Worm (Caenorhabditis elegans) whole organism, late embryonic: Measurements from ENCODE around the gene bus-4.

ENCODE experiments used
- dmd-4 ChIP-seq: sonication (generic microtip); optimal IDR thresholded peaks from 2 replicates; lab custom pipeline; 2016; ENCODE audit warnings: borderline replicate concordance, missing genetic modification characterization, missing compliant biosample characterization
- dve-1 ChIP-seq: sonication (generic microtip); optimal IDR thresholded peaks from 2 replicates; lab custom pipeline; 2017; ENCODE audit warnings: antibody characterized with exemption, mild to moderate bottlenecking, missing genetic modification characterization, missing compliant biosample characterization
- lim-6 ChIP-seq: sonication (generic microtip); optimal IDR thresholded peaks from 2 replicates; lab custom pipeline; 2016; ENCODE audit warnings: missing genetic modification characterization, missing compliant biosample characterization
- nhr-11 ChIP-seq: fragments of 150-350 bp; optimal IDR thresholded peaks from 2 replicates; lab custom pipeline; 2014; ENCODE audit warnings: missing biosample characterization, missing genetic modification characterization
- pha-4 ChIP-seq: fragments of 150-350 bp; optimal IDR thresholded peaks from 2 replicates; lab custom pipeline; 2018; ENCODE audit warnings: missing biosample characterization, missing genetic modification reagents, missing genetic modification characterization
- syd-9 ChIP-seq: sonication (generic microtip); optimal IDR thresholded peaks from 2 replicates; lab custom pipeline; 2016; ENCODE audit warnings: mild to moderate bottlenecking, missing genetic modification characterization, moderate library complexity, missing compliant biosample characterization
- unc-3 ChIP-seq, 2 experiments: fragments of 200-800 bp in 1 of 2; sonication (Bioruptor generic) in 1 of 2; sonication (generic microtip) in 1 of 2; conservative IDR thresholded peaks in 1 of 2; optimal IDR thresholded peaks in 1 of 2; 2 replicates each; pipeline versions ENCODE4 v1.3.6 to Lab custom; 2016 to 2022; ENCODE audit warnings: missing compliant biosample characterization in 2 of 2, missing genetic modification characterization in 2 of 2, missing genetic modification reagents in 1 of 2

- TF ChIP-seq dmd-4 (tag; lab: Kevin White, UChicago) = no peak
- no peak for TF ChIP-seq pha-4 (tag; lab: Kevin White, UChicago)
- TF ChIP-seq dve-1 (tag; lab: Kevin White, UChicago) = no peak
- no peak for TF ChIP-seq unc-3 (GFP tag; conservative IDR thresholded peaks at IDR 0.05; lab: Robert Waterston, UW)
- TF ChIP-seq unc-3 (tag; optimal IDR thresholded peaks at IDR 0.05; lab: Kevin White, UChicago) = no peak
- TF ChIP-seq lim-6 (tag; lab: Kevin White, UChicago) = no peak
- TF ChIP-seq syd-9 (tag; lab: Kevin White, UChicago) = no peak
- TF ChIP-seq nhr-11 (tag; lab: Kevin White, UChicago) = no peak
These were observed 1.7 kb upstream of the bus-4 start for ce11 chrIV:4686291-4686830.
